Fruit fly (Drosophila melanogaster) whole organism, embryonic: ENCODE data around the gene Dic61B.

Experiments
- B-H2 ChIP-seq: fragments of 200-800 bp; sonication (Bioruptor generic); optimal IDR thresholded peaks from 2 replicates; lab custom pipeline; 2018; ENCODE audit warnings: missing biosample characterization, mild to moderate bottlenecking, missing genetic modification characterization
- CG10274 ChIP-seq: fragments of 200-800 bp; sonication (Bioruptor generic); optimal IDR thresholded peaks from 3 replicates; lab custom pipeline; 2017; ENCODE audit warnings: missing biosample characterization, mild to moderate bottlenecking, missing genetic modification characterization
- CG10959 ChIP-seq: fragments of 200-800 bp; sonication (Bioruptor generic); IDR thresholded peaks from 2 replicates; pipeline ENCODE4 v1.3.6; 2022; ENCODE audit warnings: missing biosample characterization, missing genetic modification characterization
- CG10979 ChIP-seq: fragments of 200-800 bp; sonication (Bioruptor generic); optimal IDR thresholded peaks from 2 replicates; lab custom pipeline; 2018; ENCODE audit warnings: missing biosample characterization, mild to moderate bottlenecking, missing genetic modification characterization, moderate library complexity
- CG12071 ChIP-seq: fragments of 200-800 bp; sonication (Bioruptor generic); optimal IDR thresholded peaks from 3 replicates; lab custom pipeline; 2018; ENCODE audit warnings: missing biosample characterization, mild to moderate bottlenecking, missing genetic modification characterization
- CG1233 ChIP-seq: fragments of 200-800 bp; sonication (Bioruptor generic); optimal IDR thresholded peaks from 4 replicates; lab custom pipeline; 2018; ENCODE audit warnings: missing biosample characterization, mild to moderate bottlenecking, missing genetic modification characterization
- CG12391 ChIP-seq: fragments of 200-800 bp; sonication (Bioruptor generic); optimal IDR thresholded peaks from 3 replicates; lab custom pipeline; 2018; ENCODE audit warnings: missing biosample characterization, mild to moderate bottlenecking, missing genetic modification characterization, moderate library complexity
- CG13296 ChIP-seq: fragments of 200-800 bp; sonication (Bioruptor generic); optimal IDR thresholded peaks from 3 replicates; lab custom pipeline; 2018; ENCODE audit warnings: missing biosample characterization, mild to moderate bottlenecking, missing genetic modification characterization
- CG14667 ChIP-seq: fragments of 200-800 bp; sonication (Bioruptor generic); IDR thresholded peaks from 2 replicates; pipeline ENCODE4 v1.3.6; 2022; ENCODE audit warnings: missing biosample characterization, missing genetic modification characterization
- CG15011 ChIP-seq: fragments of 200-800 bp; sonication (Bioruptor generic); optimal IDR thresholded peaks from 3 replicates; lab custom pipeline; 2018; ENCODE audit warnings: missing biosample characterization, mild to moderate bottlenecking, missing genetic modification characterization
- CG15479 ChIP-seq: fragments of 200-800 bp; sonication (Bioruptor generic); optimal IDR thresholded peaks from 3 replicates; lab custom pipeline; 2019; ENCODE audit warnings: missing biosample characterization, mild to moderate bottlenecking, missing genetic modification characterization, moderate library complexity
- CG31388 ChIP-seq: fragments of 200-800 bp; sonication (Bioruptor generic); optimal IDR thresholded peaks from 2 replicates; lab custom pipeline; 2016; ENCODE audit warnings: missing biosample characterization, missing genetic modification characterization
- CG5180 ChIP-seq: fragments of 200-800 bp; sonication (Bioruptor generic); optimal IDR thresholded peaks from 3 replicates; lab custom pipeline; 2017; ENCODE audit warnings: missing biosample characterization, missing genetic modification characterization, mild to moderate bottlenecking, moderate library complexity, missing genetic modification reagents
- CG6689 ChIP-seq: fragments of 200-800 bp; sonication (Bioruptor generic); IDR thresholded peaks from 2 replicates; pipeline ENCODE4 v1.3.6; 2022; ENCODE audit warnings: missing biosample characterization, missing genetic modification characterization
- CG9876 ChIP-seq: fragments of 200-800 bp; sonication (Bioruptor generic); optimal IDR thresholded peaks from 2 replicates; lab custom pipeline; 2016; ENCODE audit warnings: missing biosample characterization, missing genetic modification characterization
- CrebB ChIP-seq: fragments of 200-800 bp; sonication (Bioruptor generic); optimal IDR thresholded peaks from 3 replicates; lab custom pipeline; 2018; ENCODE audit warnings: missing biosample characterization, mild to moderate bottlenecking, missing genetic modification characterization
- Dip2 ChIP-seq: fragments of 200-800 bp; sonication (Bioruptor generic); IDR thresholded peaks from 2 replicates; pipeline ENCODE4 v1.3.6; 2022; ENCODE audit warnings: missing biosample characterization, missing genetic modification characterization
- Doc3 ChIP-seq: fragments of 200-800 bp; sonication (Bioruptor generic); IDR thresholded peaks from 3 replicates; pipeline ENCODE4 v1.3.6; 2022; ENCODE audit warnings: missing biosample characterization, missing genetic modification characterization; ENCODE audit not compliant: partially characterized antibody
- GATAe ChIP-seq: fragments of 200-800 bp; sonication (Bioruptor generic); conservative IDR thresholded peaks from 2 replicates; pipeline ENCODE4 v1.3.6; 2022; ENCODE audit warnings: missing biosample characterization, missing genetic modification characterization
- HHEX ChIP-seq: fragments of 200-800 bp; sonication (Bioruptor generic); optimal IDR thresholded peaks from 3 replicates; lab custom pipeline; 2017; ENCODE audit warnings: missing biosample characterization, mild to moderate bottlenecking, missing genetic modification characterization, missing genetic modification reagents
- Hr78 ChIP-seq, 2 experiments: fragments of 200-800 bp in 1 of 2; fragments of >200 bp in 1 of 2; sonication (Bioruptor generic) in 1 of 2; optimal IDR thresholded peaks; 2 replicates each; lab custom pipeline; 2017 to 2019; ENCODE audit warnings: missing biosample characterization in 2 of 2, missing genetic modification characterization in 2 of 2, mild to moderate bottlenecking in 1 of 2, moderate library complexity in 1 of 2
- Myb ChIP-seq: fragments of 200-800 bp; sonication (Bioruptor generic); optimal IDR thresholded peaks from 2 replicates; lab custom pipeline; 2016; ENCODE audit warnings: missing biosample characterization, missing genetic modification characterization
- NFAT ChIP-seq: fragments of 200-800 bp; sonication (Bioruptor generic); IDR thresholded peaks from 2 replicates; pipeline ENCODE4 v1.3.6; 2022; ENCODE audit warnings: missing biosample characterization, missing genetic modification characterization
- Ptx1 ChIP-seq: fragments of 200-800 bp; sonication (Bioruptor generic); IDR thresholded peaks from 2 replicates; pipeline ENCODE4 v1.3.6; 2022; ENCODE audit warnings: missing biosample characterization, missing genetic modification characterization
- abd-A ChIP-seq: fragments of 200-800 bp; sonication (Bioruptor generic); optimal IDR thresholded peaks from 3 replicates; lab custom pipeline; 2019; ENCODE audit warnings: missing biosample characterization, mild to moderate bottlenecking, missing genetic modification characterization, moderate library complexity
- bowl ChIP-seq: fragments of 200-800 bp; sonication (Bioruptor generic); IDR thresholded peaks from 2 replicates; pipeline ENCODE4 v1.3.6; 2022; ENCODE audit warnings: missing biosample characterization, missing genetic modification characterization
- cad ChIP-seq: fragments of >200 bp; optimal IDR thresholded peaks from 2 replicates; lab custom pipeline; 2017; ENCODE audit warnings: missing biosample characterization, missing genetic modification characterization
- caup ChIP-seq: fragments of 200-800 bp; sonication (Bioruptor generic); optimal IDR thresholded peaks from 3 replicates; lab custom pipeline; 2017; ENCODE audit warnings: missing biosample characterization, mild to moderate bottlenecking, missing genetic modification characterization, moderate library complexity; ENCODE audit not compliant: severe bottlenecking
- ci ChIP-seq: fragments of 200-800 bp; sonication (Bioruptor generic); IDR thresholded peaks from 3 replicates; pipeline ENCODE4 v1.3.6; 2022; ENCODE audit warnings: missing biosample characterization, missing genetic modification characterization
- crp ChIP-seq, 2 experiments: fragments of 200-800 bp; sonication (Bioruptor generic); optimal IDR thresholded peaks; 2 replicates in 1 of 2; 3 replicates in 1 of 2; lab custom pipeline; 2017; ENCODE audit warnings: missing biosample characterization in 2 of 2, missing genetic modification characterization in 2 of 2, mild to moderate bottlenecking in 1 of 2, moderate library complexity in 1 of 2
- dan ChIP-seq: fragments of 200-800 bp; sonication (Bioruptor generic); IDR thresholded peaks from 2 replicates; pipeline ENCODE4 v1.3.6; 2022; ENCODE audit warnings: missing biosample characterization, missing genetic modification characterization
- emc ChIP-seq: fragments of 200-800 bp; sonication (Bioruptor generic); optimal IDR thresholded peaks from 2 replicates; lab custom pipeline; 2016; ENCODE audit warnings: missing biosample characterization, missing genetic modification characterization
- esg ChIP-seq: fragments of 200-800 bp; sonication (Bioruptor generic); conservative IDR thresholded peaks from 2 replicates; pipeline ENCODE4 v1.3.6; 2022; ENCODE audit warnings: missing biosample characterization, missing genetic modification characterization
- exex ChIP-seq: fragments of 200-800 bp; sonication (Bioruptor generic); optimal IDR thresholded peaks from 4 replicates; lab custom pipeline; 2018; ENCODE audit warnings: missing biosample characterization, mild to moderate bottlenecking, missing genetic modification characterization, moderate library complexity
- fd3F ChIP-seq: fragments of 200-800 bp; sonication (Bioruptor generic); optimal IDR thresholded peaks from 2 replicates; lab custom pipeline; 2018; ENCODE audit warnings: missing biosample characterization, mild to moderate bottlenecking, missing genetic modification characterization, moderate library complexity
- gcm ChIP-seq: fragments of 200-800 bp; sonication (Bioruptor generic); optimal IDR thresholded peaks from 2 replicates; lab custom pipeline; 2019; ENCODE audit warnings: missing biosample characterization, mild to moderate bottlenecking, missing genetic modification characterization, moderate library complexity
- nmo ChIP-seq: fragments of 200-800 bp; sonication (Bioruptor generic); optimal IDR thresholded peaks from 2 replicates; lab custom pipeline; 2018; ENCODE audit warnings: missing biosample characterization, mild to moderate bottlenecking, missing genetic modification characterization, moderate library complexity
- pb ChIP-seq: fragments of 200-800 bp; sonication (Bioruptor generic); optimal IDR thresholded peaks from 3 replicates; lab custom pipeline; 2016; ENCODE audit warnings: missing biosample characterization, missing genetic modification characterization
- phol ChIP-seq: fragments of 200-800 bp; sonication (Bioruptor generic); optimal IDR thresholded peaks from 3 replicates; lab custom pipeline; 2018; ENCODE audit warnings: missing biosample characterization, mild to moderate bottlenecking, missing genetic modification characterization, moderate library complexity
- pnt ChIP-seq: fragments of 200-800 bp; sonication (Bioruptor generic); optimal IDR thresholded peaks from 3 replicates; lab custom pipeline; 2016; ENCODE audit warnings: missing biosample characterization, missing genetic modification characterization
- pzg ChIP-seq: fragments of 200-800 bp; sonication (Bioruptor generic); optimal IDR thresholded peaks from 3 replicates; lab custom pipeline; 2018; ENCODE audit warnings: missing biosample characterization, mild to moderate bottlenecking, missing genetic modification characterization, moderate library complexity
- rib ChIP-seq: fragments of 200-800 bp; sonication (Bioruptor generic); IDR thresholded peaks from 2 replicates; pipeline ENCODE4 v1.3.6; 2022; ENCODE audit warnings: missing biosample characterization, missing genetic modification characterization
- shn ChIP-seq: fragments of 200-800 bp; sonication (Bioruptor generic); optimal IDR thresholded peaks from 3 replicates; lab custom pipeline; 2016; ENCODE audit warnings: missing biosample characterization, missing genetic modification characterization
- sr ChIP-seq: fragments of 200-800 bp; sonication (Bioruptor generic); IDR thresholded peaks from 3 replicates; pipeline ENCODE4 v1.3.6; 2022; ENCODE audit warnings: missing biosample characterization, missing genetic modification characterization
- tap ChIP-seq: fragments of 200-800 bp; optimal IDR thresholded peaks from 3 replicates; lab custom pipeline; 2019; ENCODE audit warnings: missing biosample characterization, mild to moderate bottlenecking, missing genetic modification characterization, moderate library complexity
- tup ChIP-seq: fragments of 200-800 bp; sonication (Bioruptor generic); optimal IDR thresholded peaks from 2 replicates; lab custom pipeline; 2016; ENCODE audit warnings: missing biosample characterization, mild to moderate bottlenecking, missing genetic modification characterization, moderate library complexity
- twi ChIP-seq: fragments of 200-800 bp; optimal IDR thresholded peaks from 2 replicates; lab custom pipeline; 2019; ENCODE audit warnings: missing biosample characterization, mild to moderate bottlenecking, missing genetic modification characterization, moderate library complexity
- tx ChIP-seq: fragments of 200-800 bp; sonication (Bioruptor generic); optimal IDR thresholded peaks from 2 replicates; lab custom pipeline; 2016; ENCODE audit warnings: missing biosample characterization, missing genetic modification characterization
- zfh2 ChIP-seq: fragments of 200-800 bp; sonication (Bioruptor generic); optimal IDR thresholded peaks from 2 replicates; lab custom pipeline; 2016; ENCODE audit warnings: missing biosample characterization, missing genetic modification characterization

Dic61B gene

DNA sequence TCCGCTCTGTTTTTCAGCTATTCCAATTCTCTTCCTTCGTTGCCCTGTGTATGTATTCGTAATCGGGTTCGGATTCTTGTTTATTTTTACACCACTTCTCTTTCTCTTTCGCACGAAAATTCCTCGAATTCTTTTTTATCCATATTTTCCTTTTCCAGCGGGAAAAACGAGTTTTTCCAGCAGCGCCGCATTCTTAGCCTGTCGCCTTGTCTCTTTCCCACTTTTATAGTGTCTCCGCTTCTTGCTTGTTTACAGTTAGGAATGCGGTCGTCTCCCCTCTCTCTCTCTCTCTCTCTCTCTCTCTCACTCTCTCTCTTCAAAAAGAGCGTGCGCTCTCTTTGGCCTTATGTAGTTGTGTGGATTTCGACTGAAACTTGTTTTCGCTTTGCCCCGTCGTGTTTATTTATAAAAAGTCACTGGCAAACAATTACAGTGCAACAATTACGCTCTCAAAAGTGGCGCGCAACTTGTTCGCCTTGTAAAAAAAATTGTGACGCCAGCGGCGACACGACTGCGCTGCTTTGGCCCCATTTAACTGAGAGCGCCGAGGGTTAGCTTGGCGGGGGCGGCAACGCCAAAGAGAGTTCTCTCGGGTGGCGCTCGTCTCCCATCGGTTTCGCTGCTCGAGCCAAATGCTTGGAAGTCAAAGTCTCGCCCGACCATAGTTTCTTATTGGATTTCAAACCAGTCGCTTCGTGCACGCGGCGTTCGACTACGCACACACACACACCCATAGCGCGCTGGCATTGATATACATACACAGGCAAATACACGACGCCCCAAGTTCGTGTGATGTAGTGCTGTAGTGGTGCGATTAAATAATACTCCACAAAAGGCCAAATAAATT, 21.0 kb downstream of the Dic61B start (continued):
- TF ChIP-seq CG15011 (GFP tag; lab: Kevin White, UChicago), result peak; percentile 20
- TF ChIP-seq ci (GFP tag; lab: Robert Waterston, UW), result peak; percentile 66
- peak; percentile 38 for TF ChIP-seq nmo
- TF ChIP-seq tap, result peak; percentile 31
- no peak for TF ChIP-seq phol (tag; lab: Kevin White, UChicago)
- no peak for TF ChIP-seq CG14667 (GFP tag; lab: Robert Waterston, UW)
- TF ChIP-seq Myb (GFP tag; lab: Kevin White, UChicago), result no peak
- no peak for TF ChIP-seq zfh2 (GFP tag; lab: Kevin White, UChicago)
- no peak for TF ChIP-seq gcm
- TF ChIP-seq esg (GFP tag; lab: Robert Waterston, UW), result no peak
- no peak for TF ChIP-seq crp (GFP tag; optimal IDR thresholded peaks at IDR 0.05; lab: Kevin White, UChicago)
- no peak for TF ChIP-seq pnt (GFP tag; lab: Kevin White, UChicago)
- TF ChIP-seq fd3F (GFP tag; lab: Kevin White, UChicago), result no peak
- TF ChIP-seq pzg, result no peak
- TF ChIP-seq emc (GFP tag; lab: Kevin White, UChicago), result no peak
- TF ChIP-seq rib (GFP tag; lab: Robert Waterston, UW), result peak; percentile 35
- TF ChIP-seq exex (tag; lab: Kevin White, UChicago), result peak; percentile 54
- TF ChIP-seq GATAe (GFP tag; lab: Robert Waterston, UW), result no peak
- peak; percentile 59; the same call in 1 of the 2 replicates for TF ChIP-seq NFAT (GFP tag; lab: Robert Waterston, UW)
- TF ChIP-seq CG5180 (GFP tag; lab: Kevin White, UChicago), result peak; percentile 94
- TF ChIP-seq CG6689, result 0 out of 2 replicates have a peak, but pooled peaks have one; percentile 7
- no peak for TF ChIP-seq Ptx1
- peak; percentile 95 for TF ChIP-seq abd-A (tag; lab: Kevin White, UChicago)
- TF ChIP-seq Doc3 (GFP tag; lab: Robert Waterston, UW), result no peak
- TF ChIP-seq CG10274 (GFP tag; lab: Kevin White, UChicago), result no peak
- TF ChIP-seq shn (GFP tag; lab: Kevin White, UChicago), result no peak
- TF ChIP-seq CrebB (tag; lab: Kevin White, UChicago), result peak; percentile 21
- TF ChIP-seq pb, result peak; percentile 51
- peak; percentile 52 for TF ChIP-seq caup (GFP tag; lab: Kevin White, UChicago)
- TF ChIP-seq B-H2, result no peak
- TF ChIP-seq CG12391 (tag; lab: Kevin White, UChicago), result no peak
- peak; percentile 75 for TF ChIP-seq CG13296
- peak; percentile 3 for TF ChIP-seq CG9876 (GFP tag; lab: Kevin White, UChicago)
- TF ChIP-seq CG15479 (GFP tag; lab: Kevin White, UChicago), result peak; percentile 35
- no peak for TF ChIP-seq CG31388 (GFP tag; lab: Kevin White, UChicago)
- TF ChIP-seq cad, result peak; percentile 38
- no peak for TF ChIP-seq CG10959
- TF ChIP-seq CG10979 (tag; lab: Kevin White, UChicago), result no peak
- TF ChIP-seq tup (GFP tag; lab: Kevin White, UChicago), result no peak
- peak; percentile 13 for TF ChIP-seq twi (tag; lab: Kevin White, UChicago)
- TF ChIP-seq Hr78 (GFP tag; optimal IDR thresholded peaks at IDR 0.05; lab: Kevin White, UChicago), result peak in 1 of 2 experiments; percentile 15
- TF ChIP-seq HHEX, result peak; percentile 61
- TF ChIP-seq tx (GFP tag; lab: Kevin White, UChicago), result no peak
- TF ChIP-seq sr (GFP tag; lab: Robert Waterston, UW), result peak; percentile 96
- TF ChIP-seq bowl, result no peak
- TF ChIP-seq CG12071 (GFP tag; lab: Kevin White, UChicago), result peak; percentile 53
- TF ChIP-seq dan (GFP tag; lab: Robert Waterston, UW), result no peak
- TF ChIP-seq Dip2, result no peak
- peak; percentile 6 for TF ChIP-seq CG1233
